Worm (Caenorhabditis elegans) whole organism, mixed stage, embryonic: ENCODE measurements around the gene C50H2.13.

ENCODE experiments used
- bed-3 ChIP-seq: fragments of 200-800 bp; sonication (Bioruptor generic); optimal IDR thresholded peaks from 3 replicates; lab custom pipeline; 2018; ENCODE audit warnings: mild to moderate bottlenecking, missing genetic modification characterization, moderate library complexity, missing compliant biosample characterization
- blmp-1 ChIP-seq: fragments of 150-350 bp; optimal IDR thresholded peaks from 2 replicates; lab custom pipeline; 2014; ENCODE audit warnings: missing biosample characterization, missing genetic modification characterization
- ceh-43 ChIP-seq: fragments of 200-800 bp; sonication (Bioruptor generic); optimal IDR thresholded peaks from 2 replicates; lab custom pipeline; 2018; ENCODE audit warnings: mild to moderate bottlenecking, missing genetic modification characterization, moderate library complexity, missing compliant biosample characterization
- ces-1 ChIP-seq: fragments of 150-350 bp; optimal IDR thresholded peaks from 2 replicates; lab custom pipeline; 2014; ENCODE audit warnings: missing biosample characterization, missing genetic modification reagents, missing genetic modification characterization
- nhr-237 ChIP-seq: fragments of 150-350 bp; optimal IDR thresholded peaks from 2 replicates; lab custom pipeline; 2014; ENCODE audit warnings: missing biosample characterization, missing genetic modification characterization
- pha-4 ChIP-seq: fragments of 150-350 bp; optimal IDR thresholded peaks from 2 replicates; lab custom pipeline; 2018; ENCODE audit warnings: missing biosample characterization, missing genetic modification reagents, missing genetic modification characterization
- snpc-4 ChIP-seq: fragments of 150-350 bp; optimal IDR thresholded peaks from 2 replicates; lab custom pipeline; 2014; ENCODE audit warnings: missing biosample characterization, missing genetic modification characterization

DNA sequence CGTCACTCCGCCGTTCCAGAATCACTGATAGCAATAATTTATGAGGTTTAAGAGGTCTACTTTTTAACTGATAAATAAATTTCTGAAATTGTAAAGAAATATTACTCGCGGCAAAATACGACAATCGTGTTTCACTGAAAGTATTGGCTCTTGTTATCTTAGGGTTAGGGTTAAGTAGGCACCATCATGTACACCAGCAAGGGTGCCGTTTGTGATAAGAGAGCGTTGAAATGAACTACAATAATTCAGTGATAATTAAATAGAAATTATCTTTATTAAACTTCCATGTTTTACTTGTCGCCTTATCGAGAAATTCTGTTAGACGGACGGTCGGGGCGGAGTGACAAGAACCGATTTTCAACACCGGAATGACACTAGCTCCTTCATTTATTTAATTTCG lies 693 bp upstream of the C50H2.13 start:
- TF ChIP-seq blmp-1 (tag; lab: Kevin White, UChicago), result no peak
- no peak for TF ChIP-seq snpc-4 (tag; lab: Kevin White, UChicago)
- no peak for TF ChIP-seq ces-1 (GFP tag; lab: Kevin White, UChicago)
- no peak for TF ChIP-seq bed-3 (GFP tag; lab: Kevin White, UChicago)
- no peak for TF ChIP-seq nhr-237
- no peak for TF ChIP-seq pha-4 (tag; lab: Kevin White, UChicago)
- no peak for TF ChIP-seq ceh-43 (GFP tag; lab: Kevin White, UChicago)
